Worm (Caenorhabditis elegans) whole organism, L2 larva: ENCODE data around the gene T25D10.1.

Source experiments
- C34F6.9 ChIP-seq: fragments of 150-350 bp; optimal IDR thresholded peaks from 2 replicates; lab custom pipeline; 2014; ENCODE audit warnings: missing biosample characterization, missing genetic modification characterization
- F13H6.1 ChIP-seq: sonication (generic microtip); optimal IDR thresholded peaks from 2 replicates; lab custom pipeline; 2016; ENCODE audit warnings: missing genetic modification characterization, missing compliant biosample characterization
- R02D3.7 ChIP-seq: fragments of 150-350 bp; optimal IDR thresholded peaks from 2 replicates; lab custom pipeline; 2014; ENCODE audit warnings: missing biosample characterization, missing genetic modification characterization
- Y55F3AM.14 ChIP-seq: fragments of 200-800 bp; sonication (Bioruptor generic); optimal IDR thresholded peaks from 2 replicates; lab custom pipeline; 2018; ENCODE audit warnings: mild to moderate bottlenecking, missing genetic modification characterization, missing compliant biosample characterization
- alr-1 ChIP-seq: fragments of 150-350 bp; optimal IDR thresholded peaks from 2 replicates; lab custom pipeline; 2014; ENCODE audit warnings: missing biosample characterization, missing genetic modification characterization
- aly-2 ChIP-seq: fragments of 150-350 bp; optimal IDR thresholded peaks from 2 replicates; lab custom pipeline; 2014; ENCODE audit warnings: missing biosample characterization, missing genetic modification characterization
- ama-1 ChIP-seq: fragments of 150-350 bp; optimal IDR thresholded peaks from 2 replicates; lab custom pipeline; 2018; ENCODE audit warnings: inconsistent platforms
- blmp-1 ChIP-seq: sonication (generic microtip); optimal IDR thresholded peaks from 2 replicates; lab custom pipeline; 2017; ENCODE audit warnings: missing genetic modification characterization, mild to moderate bottlenecking, missing compliant biosample characterization, antibody characterized with exemption, moderate library complexity; ENCODE audit not compliant: insufficient read depth
- ceh-16 ChIP-seq: fragments of 150-350 bp; optimal IDR thresholded peaks from 2 replicates; lab custom pipeline; 2014; ENCODE audit warnings: missing biosample characterization, missing genetic modification characterization
- crh-2 ChIP-seq: sonication (generic microtip); optimal IDR thresholded peaks from 2 replicates; lab custom pipeline; 2017; ENCODE audit warnings: missing biosample characterization, missing genetic modification characterization
- elt-3 ChIP-seq: sonication (generic microtip); optimal IDR thresholded peaks from 2 replicates; lab custom pipeline; 2017; ENCODE audit warnings: missing biosample characterization, missing genetic modification characterization
- fos-1 ChIP-seq: fragments of 150-350 bp; optimal IDR thresholded peaks from 2 replicates; lab custom pipeline; 2014; ENCODE audit warnings: missing biosample characterization, missing genetic modification characterization
- gmeb-1 ChIP-seq: fragments of 150-350 bp; optimal IDR thresholded peaks from 2 replicates; lab custom pipeline; 2014; ENCODE audit warnings: missing biosample characterization, missing genetic modification characterization
- lin-11 ChIP-seq: fragments of 150-350 bp; sonication (generic microtip); optimal IDR thresholded peaks from 2 replicates; lab custom pipeline; 2014; ENCODE audit warnings: missing biosample characterization, missing genetic modification characterization, inconsistent platforms, mixed read lengths
- lin-39 ChIP-seq: fragments of 150-350 bp; optimal IDR thresholded peaks from 2 replicates; lab custom pipeline; 2014; ENCODE audit warnings: missing biosample characterization, missing genetic modification reagents, missing genetic modification characterization
- lsy-2 ChIP-seq, 2 experiments: fragments of 150-350 bp in 1 of 2; sonication (generic microtip) in 1 of 2; optimal IDR thresholded peaks; 2 replicates each; lab custom pipeline; 2014 to 2017; ENCODE audit warnings: missing biosample characterization in 2 of 2, missing genetic modification characterization in 2 of 2
- mab-5 ChIP-seq: fragments of 150-350 bp; optimal IDR thresholded peaks from 2 replicates; lab custom pipeline; 2014; ENCODE audit warnings: missing biosample characterization, missing genetic modification characterization
- mbf-1 ChIP-seq: sonication (generic microtip); optimal IDR thresholded peaks from 2 replicates; lab custom pipeline; 2017; ENCODE audit warnings: missing biosample characterization, missing genetic modification characterization
- mdl-1 ChIP-seq, 2 experiments: fragments of 150-350 bp in 1 of 2; sonication (generic microtip) in 1 of 2; optimal IDR thresholded peaks; 2 replicates each; lab custom pipeline; 2017; ENCODE audit warnings: missing biosample characterization in 2 of 2, missing genetic modification characterization in 2 of 2
- nhr-11 ChIP-seq: fragments of 150-350 bp; optimal IDR thresholded peaks from 2 replicates; lab custom pipeline; 2014; ENCODE audit warnings: missing biosample characterization, missing genetic modification characterization
- nhr-21 ChIP-seq: fragments of 150-350 bp; optimal IDR thresholded peaks from 2 replicates; lab custom pipeline; 2014; ENCODE audit warnings: missing biosample characterization, missing genetic modification characterization
- nhr-23 ChIP-seq: fragments of 150-350 bp; optimal IDR thresholded peaks from 2 replicates; lab custom pipeline; 2014; ENCODE audit warnings: missing biosample characterization, missing genetic modification reagents, missing genetic modification characterization
- nhr-25 ChIP-seq: fragments of 150-350 bp; sonication (generic microtip); optimal IDR thresholded peaks from 3 replicates; lab custom pipeline; 2014; ENCODE audit warnings: missing biosample characterization, missing genetic modification characterization
- nhr-6 ChIP-seq: fragments of 150-350 bp; optimal IDR thresholded peaks from 2 replicates; lab custom pipeline; 2014; ENCODE audit warnings: missing biosample characterization, missing genetic modification characterization
- sem-4 ChIP-seq: fragments of 150-350 bp; optimal IDR thresholded peaks from 2 replicates; lab custom pipeline; 2014; ENCODE audit warnings: missing biosample characterization, missing genetic modification reagents, missing genetic modification characterization
- sma-9 ChIP-seq, 2 experiments: fragments of 150-350 bp in 1 of 2; sonication (generic microtip) in 1 of 2; optimal IDR thresholded peaks; 2 replicates each; lab custom pipeline; 2014 to 2016; ENCODE audit warnings: missing genetic modification characterization in 2 of 2, mild to moderate bottlenecking in 1 of 2, missing biosample characterization in 1 of 2, missing compliant biosample characterization in 1 of 2, missing genetic modification reagents in 1 of 2, moderate library complexity in 1 of 2
- snpc-4 ChIP-seq: fragments of 150-350 bp; optimal IDR thresholded peaks from 2 replicates; lab custom pipeline; 2014; ENCODE audit warnings: missing biosample characterization, missing genetic modification characterization
- zag-1 ChIP-seq: fragments of 150-350 bp; optimal IDR thresholded peaks from 2 replicates; lab custom pipeline; 2014; ENCODE audit warnings: missing biosample characterization, missing genetic modification characterization

T25D10.1 gene

DNA sequence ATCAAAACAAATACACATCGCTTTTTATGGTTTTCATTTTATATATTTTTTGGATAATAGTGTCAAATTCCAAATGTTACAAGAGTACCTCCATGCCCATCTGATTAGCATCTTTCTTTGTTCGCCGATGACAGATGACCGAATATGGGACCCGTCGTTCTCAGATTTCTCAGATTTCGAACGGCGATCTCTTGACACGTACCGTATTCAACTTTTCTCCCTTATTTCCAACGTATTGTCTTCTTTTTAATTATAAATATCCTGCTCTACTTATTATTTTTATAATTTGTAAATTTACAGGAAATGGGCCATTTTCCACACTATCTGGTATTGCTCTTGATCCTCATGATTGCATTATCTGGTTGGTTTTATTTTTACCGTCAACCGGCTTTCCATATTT, 4.8 kb upstream of the T25D10.1 start, which contains the start of gene zig-10:
zig-10 (plus strand) TSS at position 301 of the 400 bp plus-strand sequence.
- TF ChIP-seq lin-39 (tag; lab: Kevin White, UChicago) (no peak), alr-1 (tag; lab: Kevin White, UChicago) (no peak)

DNA sequence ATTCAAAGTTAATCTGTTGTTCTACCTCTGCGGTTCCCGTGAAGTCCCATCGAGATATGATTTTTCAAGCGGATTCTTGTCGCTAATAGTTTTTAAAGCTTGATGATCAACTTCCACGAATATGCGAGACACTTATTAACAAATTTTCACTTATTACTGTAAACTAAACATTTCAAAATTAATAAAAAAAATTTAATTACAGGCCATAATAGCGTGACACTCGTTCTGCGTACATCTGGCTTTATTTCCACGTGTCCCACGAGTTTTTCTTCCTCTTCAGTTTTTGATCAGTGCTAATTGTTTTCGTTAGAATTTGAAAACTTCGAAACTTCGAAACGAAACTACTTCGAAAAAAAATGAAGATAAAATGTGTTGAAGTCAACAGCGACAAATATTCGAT, 1.6 kb upstream of the T25D10.1 start, which contains the start of gene btb-2:
btb-2 (plus strand) TSS at position 301 of the 400 bp plus-strand sequence.
- no peak for TF ChIP-seq lsy-2 (tag; optimal IDR thresholded peaks at IDR 0.05; lab: Kevin White, UChicago)
- no peak for TF ChIP-seq ama-1 (lab: Kevin White, UChicago)
- TF ChIP-seq C34F6.9 (tag; lab: Kevin White, UChicago) = no peak
- no peak for TF ChIP-seq nhr-11 (tag; lab: Kevin White, UChicago)
- TF ChIP-seq aly-2 (tag; lab: Kevin White, UChicago) = no peak
- no peak for TF ChIP-seq alr-1 (tag; lab: Kevin White, UChicago)
- no peak for TF ChIP-seq elt-3 (tag; lab: Kevin White, UChicago)
- TF ChIP-seq nhr-6 (tag; lab: Kevin White, UChicago) = no peak
- no peak for TF ChIP-seq nhr-25
- TF ChIP-seq R02D3.7 (tag; lab: Kevin White, UChicago) = no peak

DNA sequence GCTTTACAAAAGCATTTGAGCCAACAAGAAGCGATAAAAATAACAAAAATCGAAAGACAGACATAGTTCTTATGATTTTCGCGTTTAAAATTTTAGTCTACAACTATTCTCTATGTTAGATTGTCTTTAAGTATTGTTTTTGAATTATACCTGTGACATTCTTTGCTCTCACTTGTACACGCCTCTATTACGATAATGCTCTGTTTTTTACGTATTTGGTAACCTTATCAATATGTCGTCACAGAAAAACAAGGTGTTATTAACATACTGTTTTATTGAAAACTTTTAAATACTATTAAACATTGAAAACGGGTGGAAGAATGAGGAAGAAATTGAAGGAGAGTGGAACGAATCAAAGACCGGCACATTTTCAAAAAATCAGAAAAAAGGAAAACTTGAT, 4.1 kb downstream of the T25D10.1 start, which contains the start of gene spp-11:
spp-11 (minus strand) TSS at position 101 of the 400 bp plus-strand sequence.
- TF ChIP-seq nhr-21 (tag; lab: Kevin White, UChicago) (no peak), ceh-16 (tag; lab: Kevin White, UChicago) (no peak), Y55F3AM.14 (GFP tag; lab: Kevin White, UChicago) (no peak), nhr-23 (tag; lab: Kevin White, UChicago) (no peak), mab-5 (tag; lab: Kevin White, UChicago) (no peak), blmp-1 (tag; lab: Kevin White, UChicago) (no peak)
- TF ChIP-seq, all 48 proteins: peak for 0

DNA sequence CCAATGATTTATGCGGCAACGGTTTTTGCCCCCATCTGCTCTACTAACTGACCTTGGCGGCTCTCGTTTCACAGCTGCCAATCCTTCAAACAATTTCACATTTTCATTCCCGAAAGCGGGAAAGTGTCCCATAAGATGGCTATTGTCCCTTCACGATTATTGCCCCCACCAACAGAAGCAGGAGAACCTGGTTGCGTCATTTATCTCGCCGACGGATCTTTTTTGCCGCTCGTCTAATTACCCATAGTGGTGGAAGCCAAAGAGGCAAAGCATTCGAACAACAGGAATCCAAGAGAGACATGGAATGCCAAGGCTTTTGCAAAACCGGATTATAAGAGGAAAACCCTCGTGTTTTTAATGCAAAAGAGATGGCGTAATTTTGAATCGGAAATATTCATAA, 5.9 kb downstream of the T25D10.1 start:
- TF ChIP-seq sem-4 (tag; lab: Kevin White, UChicago) (no peak), nhr-11 (tag; lab: Kevin White, UChicago) (no peak), nhr-21 (tag; lab: Kevin White, UChicago) (no peak), C34F6.9 (tag; lab: Kevin White, UChicago) (no peak)

DNA sequence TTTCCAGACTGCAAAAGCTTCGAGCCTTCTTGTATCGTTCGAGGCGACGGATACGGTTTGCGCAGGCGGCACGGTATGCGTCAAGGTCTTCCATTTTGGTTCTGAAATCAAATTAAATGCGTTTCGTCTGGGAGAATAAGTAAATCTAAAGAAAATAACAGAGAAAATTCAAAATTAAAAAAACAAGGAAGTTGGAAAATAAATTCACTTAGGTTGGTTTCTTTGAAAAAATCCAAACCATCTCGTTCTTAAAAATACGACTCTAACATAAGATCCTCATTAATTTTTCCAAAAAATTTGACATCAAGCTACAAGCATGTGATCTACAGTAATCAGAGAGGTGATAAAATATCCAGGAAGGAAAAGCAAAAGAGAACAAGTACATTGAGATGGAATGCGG, 7.0 kb downstream of the T25D10.1 start, which contains the start of gene T25D10.4:
T25D10.4 (minus strand) TSS at position 101 of the 400 bp plus-strand sequence.
- TF ChIP-seq mbf-1 (no peak), mdl-1 (tag; optimal IDR thresholded peaks at IDR 0.05; lab: Kevin White, UChicago) (no peak), snpc-4 (tag; lab: Kevin White, UChicago) (no peak)

DNA sequence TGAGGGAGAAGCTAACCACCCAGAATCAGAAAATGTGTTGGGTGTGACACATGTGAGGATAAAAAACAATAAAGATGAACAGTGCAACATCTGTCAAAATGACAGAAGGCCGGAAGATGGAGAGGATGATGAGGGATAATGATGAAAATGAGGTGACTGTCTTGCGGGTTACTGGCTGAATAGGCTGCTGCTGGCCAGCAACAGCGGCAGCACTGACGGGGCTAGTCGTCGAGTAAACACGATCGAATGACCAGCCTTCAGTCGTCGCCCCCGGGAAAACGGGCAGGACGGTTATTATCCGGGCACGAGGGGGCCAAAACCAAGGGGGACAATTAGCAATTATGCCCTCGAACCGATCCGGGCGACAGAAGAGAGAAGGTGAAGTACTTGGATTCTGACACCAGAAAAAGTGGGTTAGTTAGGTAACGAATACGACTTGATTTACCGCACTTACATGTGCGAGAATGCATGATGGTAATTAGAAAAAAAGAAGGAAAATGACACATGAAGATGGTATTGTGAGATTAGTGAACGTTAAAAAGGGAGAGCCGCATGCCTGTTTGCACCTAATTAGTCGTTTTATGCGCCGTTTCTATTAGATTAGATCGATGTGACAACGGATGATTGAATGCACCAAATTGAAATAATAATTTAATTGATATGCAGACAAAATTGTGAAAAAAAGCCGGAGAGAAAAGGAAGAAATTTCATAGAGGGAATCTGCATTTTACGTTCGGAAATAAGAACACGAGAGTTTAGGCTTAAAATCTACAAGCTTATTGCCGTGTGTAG, 8.7 kb downstream of the T25D10.1 start:
- TF ChIP-seq ceh-16 (tag; lab: Kevin White, UChicago) = peak; percentile 26
- no peak for TF ChIP-seq lin-11 (tag; lab: Kevin White, UChicago)

DNA sequence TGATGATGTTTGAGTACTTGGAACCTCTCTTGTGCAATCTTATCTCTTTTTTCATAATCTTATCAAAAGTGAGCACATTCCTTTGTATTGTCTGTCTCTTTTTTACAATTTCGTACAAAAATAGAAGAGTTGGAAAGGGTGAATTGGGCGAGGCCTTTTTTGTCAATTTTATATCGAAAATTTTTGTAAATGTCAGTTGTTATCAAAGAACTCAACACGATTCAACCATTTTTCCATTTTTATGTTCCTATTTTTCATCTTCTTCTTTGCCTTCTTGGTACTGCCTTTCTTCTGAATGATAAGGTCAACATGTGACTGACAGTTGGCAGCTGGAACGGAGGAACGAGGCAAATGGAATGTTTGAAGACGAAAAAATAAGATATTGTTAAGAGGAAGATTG, 10.6 kb downstream of the T25D10.1 start:
- TF ChIP-seq zag-1 (tag; lab: Kevin White, UChicago) (no peak), fos-1 (tag; lab: Kevin White, UChicago) (peak; percentile 64), gmeb-1 (peak; percentile 15), mdl-1 (tag; optimal IDR thresholded peaks at IDR 0.05; lab: Kevin White, UChicago) (no peak), Y55F3AM.14 (GFP tag; lab: Kevin White, UChicago) (no peak), F13H6.1 (tag; lab: Kevin White, UChicago) (peak; percentile 40), sma-9 (GFP tag; optimal IDR thresholded peaks at IDR 0.05; lab: Kevin White, UChicago) (peak; percentile 49), sma-9 (tag; optimal IDR thresholded peaks at IDR 0.05; lab: Kevin White, UChicago) (no peak), crh-2 (tag; lab: Kevin White, UChicago) (peak; percentile 20), nhr-23 (tag; lab: Kevin White, UChicago) (no peak), mbf-1 (no peak), nhr-6 (tag; lab: Kevin White, UChicago) (no peak), blmp-1 (tag; lab: Kevin White, UChicago) (no peak)
